Worm (Caenorhabditis elegans) whole organism, L3 larva: ENCODE data around the gene F11D11.12.

Experiments used
- R02D3.7 ChIP-seq: fragments of 150-350 bp; optimal IDR thresholded peaks from 2 replicates; lab custom pipeline; 2014; ENCODE audit warnings: missing biosample characterization, missing genetic modification characterization
- aly-2 ChIP-seq: fragments of 150-350 bp; optimal IDR thresholded peaks from 2 replicates; lab custom pipeline; 2014; ENCODE audit warnings: missing biosample characterization, missing genetic modification characterization
- ama-1 ChIP-seq: fragments of 150-350 bp; optimal IDR thresholded peaks from 2 replicates; lab custom pipeline; 2018
- ceh-16 ChIP-seq: sonication (generic microtip); optimal IDR thresholded peaks from 2 replicates; lab custom pipeline; 2017; ENCODE audit warnings: missing biosample characterization, missing genetic modification characterization
- ceh-82 ChIP-seq: fragments of 150-350 bp; optimal IDR thresholded peaks from 2 replicates; lab custom pipeline; 2014; ENCODE audit warnings: missing biosample characterization, missing genetic modification characterization
- egl-27 ChIP-seq: sonication (generic microtip); optimal IDR thresholded peaks from 4 replicates; lab custom pipeline; 2017; ENCODE audit warnings: missing biosample characterization, missing genetic modification reagents, missing genetic modification characterization
- egl-5 ChIP-seq: fragments of 150-350 bp; optimal IDR thresholded peaks from 2 replicates; lab custom pipeline; 2017; ENCODE audit warnings: missing biosample characterization, missing genetic modification reagents, missing genetic modification characterization, inconsistent platforms
- elt-2 ChIP-seq: sonication (generic microtip); optimal IDR thresholded peaks from 2 replicates; lab custom pipeline; 2016; ENCODE audit warnings: missing genetic modification reagents, mild to moderate bottlenecking, missing genetic modification characterization, missing compliant biosample characterization
- eor-1 ChIP-seq, 2 experiments: fragments of 150-350 bp; optimal IDR thresholded peaks; 2 replicates each; lab custom pipeline; 2014 to 2018; ENCODE audit warnings: missing biosample characterization in 2 of 2, missing genetic modification characterization in 2 of 2
- fkh-2 ChIP-seq: fragments of 150-350 bp; optimal IDR thresholded peaks from 2 replicates; lab custom pipeline; 2014; ENCODE audit warnings: missing biosample characterization, missing genetic modification reagents, missing genetic modification characterization
- fos-1 ChIP-seq: fragments of 150-350 bp; optimal IDR thresholded peaks from 2 replicates; lab custom pipeline; 2014; ENCODE audit warnings: missing biosample characterization, missing genetic modification characterization
- hmg-11 ChIP-seq: sonication (generic microtip); optimal IDR thresholded peaks from 2 replicates; lab custom pipeline; 2016; ENCODE audit warnings: missing genetic modification characterization, missing compliant biosample characterization
- lin-15B ChIP-seq: fragments of 150-350 bp; optimal IDR thresholded peaks from 2 replicates; lab custom pipeline; 2014; ENCODE audit warnings: missing biosample characterization, missing genetic modification characterization
- lin-39 ChIP-seq: fragments of 150-350 bp; optimal IDR thresholded peaks from 2 replicates; lab custom pipeline; 2018; ENCODE audit warnings: missing biosample characterization, missing genetic modification reagents, missing genetic modification characterization
- mml-1 ChIP-seq: fragments of 150-350 bp; sonication (generic microtip); optimal IDR thresholded peaks from 3 replicates; lab custom pipeline; 2014; ENCODE audit warnings: missing biosample characterization, missing genetic modification characterization
- nfya-1 ChIP-seq: sonication (generic microtip); optimal IDR thresholded peaks from 2 replicates; lab custom pipeline; 2017; ENCODE audit warnings: missing genetic modification characterization, mild to moderate bottlenecking, missing compliant biosample characterization, antibody characterized with exemption, moderate library complexity; ENCODE audit not compliant: insufficient read depth
- nhr-11 ChIP-seq: fragments of 150-350 bp; optimal IDR thresholded peaks from 2 replicates; lab custom pipeline; 2014; ENCODE audit warnings: missing biosample characterization, missing genetic modification characterization
- nhr-12 ChIP-seq: fragments of 150-350 bp; optimal IDR thresholded peaks from 2 replicates; lab custom pipeline; 2014; ENCODE audit warnings: missing biosample characterization, missing genetic modification characterization
- nhr-23 ChIP-seq: fragments of 150-350 bp; optimal IDR thresholded peaks from 2 replicates; lab custom pipeline; 2014; ENCODE audit warnings: missing biosample characterization, missing genetic modification reagents, missing genetic modification characterization
- nhr-237 ChIP-seq: fragments of 150-350 bp; optimal IDR thresholded peaks from 2 replicates; lab custom pipeline; 2014; ENCODE audit warnings: missing biosample characterization, missing genetic modification characterization
- nhr-67 ChIP-seq: fragments of 150-350 bp; optimal IDR thresholded peaks from 2 replicates; lab custom pipeline; 2014; ENCODE audit warnings: missing biosample characterization, missing genetic modification characterization
- nhr-76 ChIP-seq: fragments of 150-350 bp; sonication (generic microtip); optimal IDR thresholded peaks from 5 replicates; lab custom pipeline; 2014; ENCODE audit warnings: missing biosample characterization, missing genetic modification characterization
- pha-4 ChIP-seq: fragments of 150-350 bp; optimal IDR thresholded peaks from 2 replicates; lab custom pipeline; 2014; ENCODE audit warnings: missing biosample characterization, missing genetic modification reagents, missing genetic modification characterization
- pqm-1 ChIP-seq: fragments of 150-350 bp; optimal IDR thresholded peaks from 2 replicates; lab custom pipeline; 2017; ENCODE audit warnings: missing biosample characterization, missing genetic modification characterization, inconsistent platforms
- sea-2 ChIP-seq: fragments of 150-350 bp; sonication (generic microtip); optimal IDR thresholded peaks from 4 replicates; lab custom pipeline; 2014; ENCODE audit warnings: missing biosample characterization, missing genetic modification reagents, missing genetic modification characterization
- skn-1 ChIP-seq: fragments of 150-350 bp; optimal IDR thresholded peaks from 2 replicates; lab custom pipeline; 2014; ENCODE audit warnings: missing biosample characterization, missing genetic modification characterization
- snpc-4 ChIP-seq: fragments of 150-350 bp; optimal IDR thresholded peaks from 2 replicates; lab custom pipeline; 2014; ENCODE audit warnings: missing biosample characterization, missing genetic modification characterization
- unc-39 ChIP-seq: sonication (generic microtip); optimal IDR thresholded peaks from 4 replicates; lab custom pipeline; 2017; ENCODE audit warnings: missing biosample characterization, missing genetic modification characterization
- unc-62 ChIP-seq: fragments of 150-350 bp; sonication (generic microtip); optimal IDR thresholded peaks from 4 replicates; lab custom pipeline; 2014; ENCODE audit warnings: missing biosample characterization, missing genetic modification reagents, missing genetic modification characterization
- zag-1 ChIP-seq: fragments of 150-350 bp; optimal IDR thresholded peaks from 2 replicates; lab custom pipeline; 2014; ENCODE audit warnings: missing biosample characterization, missing genetic modification characterization
- ztf-11 ChIP-seq: fragments of 150-350 bp; optimal IDR thresholded peaks from 2 replicates; lab custom pipeline; 2014; ENCODE audit warnings: missing biosample characterization, missing genetic modification characterization
- ztf-4 ChIP-seq: fragments of 150-350 bp; optimal IDR thresholded peaks from 2 replicates; lab custom pipeline; 2014; ENCODE audit warnings: missing biosample characterization, missing genetic modification characterization

Gene F11D11.12

ce11 chrV:18719956-18720489 is 30.5 kb downstream of the F11D11.12 start, which contains the start of gene Y17D7C.2:
Gene Y17D7C.2, minus strand, starts transcription at chrV:18719987.
- TF ChIP-seq R02D3.7 (tag; lab: Kevin White, UChicago) (no peak), pha-4 (tag; lab: Kevin White, UChicago) (peak; percentile 4), elt-2 (tag; lab: Kevin White, UChicago) (peak; percentile 72), nhr-23 (tag; lab: Kevin White, UChicago) (no peak)
- TF ChIP-seq, all 47 proteins: peak for 2

- TF ChIP-seq egl-27 (tag; lab: Kevin White, UChicago) = no peak
- no peak for TF ChIP-seq eor-1 (tag; optimal IDR thresholded peaks at IDR 0.05; lab: Kevin White, UChicago)
- TF ChIP-seq fos-1 = no peak
- TF ChIP-seq egl-5 (tag; lab: Kevin White, UChicago) = no peak
- TF ChIP-seq nfya-1 = no peak
- no peak for TF ChIP-seq zag-1 (tag; lab: Kevin White, UChicago)
- no peak for TF ChIP-seq nhr-76 (tag; lab: Kevin White, UChicago)
- no peak for TF ChIP-seq nhr-237 (tag; lab: Kevin White, UChicago)
Measured at ce11 chrV:18719412-18719811, 31.1 kb downstream of the F11D11.12 start.

ce11 chrV:18712118-18712517 is 38.4 kb downstream of the F11D11.12 start:
- peak; percentile 10 for TF ChIP-seq fkh-2 (tag; lab: Kevin White, UChicago)
- no peak for TF ChIP-seq unc-39 (tag; lab: Kevin White, UChicago)
- TF ChIP-seq, all 47 proteins: peak for 1

- no peak for TF ChIP-seq skn-1 (tag; lab: Kevin White, UChicago)
- no peak for TF ChIP-seq lin-15B
- no peak for TF ChIP-seq ztf-4 (tag; lab: Kevin White, UChicago)
- TF ChIP-seq nhr-76 (tag; lab: Kevin White, UChicago) = no peak
- no peak for TF ChIP-seq ceh-82 (tag; lab: Kevin White, UChicago)
- no peak for TF ChIP-seq nhr-23 (tag; lab: Kevin White, UChicago)
- TF ChIP-seq R02D3.7 (tag; lab: Kevin White, UChicago) = no peak
Measured at ce11 chrV:18711362-18711761, 39.1 kb downstream of the F11D11.12 start.

- TF ChIP-seq mml-1 = no peak
- TF ChIP-seq pqm-1 = no peak
- no peak for TF ChIP-seq ama-1 (lab: Kevin White, UChicago)
- peak; percentile 19 for TF ChIP-seq hmg-11 (tag; lab: Kevin White, UChicago)
- no peak for TF ChIP-seq fkh-2 (tag; lab: Kevin White, UChicago)
- TF ChIP-seq lin-39 (tag; lab: Kevin White, UChicago) = no peak
- no peak for TF ChIP-seq unc-62 (GFP tag; lab: Kevin White, UChicago)
- no peak for TF ChIP-seq sea-2 (GFP tag; lab: Kevin White, UChicago)
- no peak for TF ChIP-seq elt-2 (tag; lab: Kevin White, UChicago)
- TF ChIP-seq ztf-11 (tag; lab: Kevin White, UChicago) = no peak
- TF ChIP-seq zag-1 (tag; lab: Kevin White, UChicago) = no peak
- TF ChIP-seq snpc-4 = peak; percentile 27
- TF ChIP-seq nfya-1 = no peak
Measured at ce11 chrV:18710045-18710490, 40.4 kb downstream of the F11D11.12 start.

ce11 chrV:18709203-18709860 is 41.1 kb downstream of the F11D11.12 start, which contains the start of gene Y17D7C.6:
Gene Y17D7C.6, plus strand, starts transcription at chrV:18709810.
- TF ChIP-seq ztf-11 (tag; lab: Kevin White, UChicago) (no peak), ceh-82 (tag; lab: Kevin White, UChicago) (no peak), lin-15B (no peak), nhr-11 (tag; lab: Kevin White, UChicago) (no peak)

- no peak for TF ChIP-seq ceh-16 (tag; lab: Kevin White, UChicago)
- TF ChIP-seq aly-2 (tag; lab: Kevin White, UChicago) = no peak
- TF ChIP-seq fos-1 = no peak
- TF ChIP-seq mml-1 = no peak
- no peak for TF ChIP-seq snpc-4
- no peak for TF ChIP-seq nhr-12 (tag; lab: Kevin White, UChicago)
- TF ChIP-seq nhr-76 (tag; lab: Kevin White, UChicago) = no peak
- no peak for TF ChIP-seq nhr-67 (tag; lab: Kevin White, UChicago)
Measured at ce11 chrV:18708015-18708414, 42.5 kb downstream of the F11D11.12 start.
